Fruit fly (Drosophila melanogaster) Kc167 (cell line): Measurements from ENCODE around the gene Lsp2.

ENCODE experiments used
- Myc ChIP-seq: fragments of >200 bp; optimal IDR thresholded peaks from 2 replicates; lab custom pipeline; 2017; ENCODE audit warnings: missing external identifiers
- h ChIP-seq: fragments of >200 bp; optimal IDR thresholded peaks from 3 replicates; lab custom pipeline; 2018; ENCODE audit warnings: missing external identifiers
- insv ChIP-seq: fragments of >200 bp; optimal IDR thresholded peaks from 3 replicates; lab custom pipeline; 2018; ENCODE audit warnings: missing external identifiers
- psq ChIP-seq: fragments of >200 bp; optimal IDR thresholded peaks from 2 replicates; lab custom pipeline; 2017; ENCODE audit warnings: missing external identifiers

dm6 chr3L:12112967-12113366, 16.2 kb upstream of the Lsp2 start:
- TF ChIP-seq h (lab: Kevin White, UChicago), result no peak
- TF ChIP-seq Myc (lab: Kevin White, UChicago), result no peak
- TF ChIP-seq insv (lab: Kevin White, UChicago), result no peak
- no peak for TF ChIP-seq psq (lab: Kevin White, UChicago)
